Fruit fly (Drosophila melanogaster) whole organism, embryonic: ENCODE data around the gene Sk2.

Experiments
- Adf1 ChIP-seq: fragments of 200-800 bp; sonication (Bioruptor generic); IDR thresholded peaks from 2 replicates; pipeline ENCODE4 v1.3.6; 2022; ENCODE audit warnings: missing biosample characterization, missing genetic modification characterization
- CG10209 ChIP-seq: fragments of 200-800 bp; sonication (Bioruptor generic); optimal IDR thresholded peaks from 3 replicates; lab custom pipeline; 2017; ENCODE audit warnings: missing biosample characterization, mild to moderate bottlenecking, missing genetic modification characterization, missing genetic modification reagents
- CG12659 ChIP-seq: fragments of 200-800 bp; sonication (Bioruptor generic); optimal IDR thresholded peaks from 3 replicates; lab custom pipeline; 2017; ENCODE audit warnings: mild to moderate bottlenecking, missing biosample characterization, missing genetic modification reagents, missing genetic modification characterization
- CG14710 ChIP-seq: fragments of 200-800 bp; sonication (Bioruptor generic); optimal IDR thresholded peaks from 3 replicates; lab custom pipeline; 2019; ENCODE audit warnings: missing biosample characterization, mild to moderate bottlenecking, missing genetic modification characterization, moderate library complexity
- CG15601 ChIP-seq: fragments of 200-800 bp; sonication (Bioruptor generic); optimal IDR thresholded peaks from 3 replicates; lab custom pipeline; 2019; ENCODE audit warnings: missing biosample characterization, mild to moderate bottlenecking, missing genetic modification characterization, moderate library complexity
- CG1603 ChIP-seq: fragments of 200-800 bp; sonication (Bioruptor generic); optimal IDR thresholded peaks from 2 replicates; lab custom pipeline; 2019; ENCODE audit warnings: missing biosample characterization, mild to moderate bottlenecking, missing genetic modification characterization, moderate library complexity
- CG17912 ChIP-seq: fragments of 200-800 bp; sonication (Bioruptor generic); optimal IDR thresholded peaks from 2 replicates; lab custom pipeline; 2018; ENCODE audit warnings: missing biosample characterization, mild to moderate bottlenecking, missing genetic modification characterization
- CG32772 ChIP-seq: fragments of 200-800 bp; sonication (Bioruptor generic); IDR thresholded peaks from 2 replicates; pipeline ENCODE4 v1.3.6; 2022; ENCODE audit warnings: missing biosample characterization, missing genetic modification characterization
- CG3281 ChIP-seq: fragments of 200-800 bp; sonication (Bioruptor generic); optimal IDR thresholded peaks from 3 replicates; lab custom pipeline; 2017; ENCODE audit warnings: missing biosample characterization, mild to moderate bottlenecking, missing genetic modification characterization
- CG33213 ChIP-seq: fragments of 200-800 bp; sonication (Bioruptor generic); optimal IDR thresholded peaks from 3 replicates; lab custom pipeline; 2016; ENCODE audit warnings: missing biosample characterization, missing genetic modification characterization
- CG3838 ChIP-seq: fragments of 200-800 bp; sonication (Bioruptor generic); optimal IDR thresholded peaks from 3 replicates; lab custom pipeline; 2016; ENCODE audit warnings: missing biosample characterization, missing genetic modification characterization
- CG3847 ChIP-seq: fragments of 200-800 bp; sonication (Bioruptor generic); IDR thresholded peaks from 2 replicates; pipeline ENCODE4 v1.3.6; 2022; ENCODE audit warnings: missing biosample characterization, missing genetic modification characterization
- CG3995 ChIP-seq: fragments of 200-800 bp; sonication (Bioruptor generic); optimal IDR thresholded peaks from 3 replicates; lab custom pipeline; 2016; ENCODE audit warnings: missing biosample characterization, missing genetic modification characterization
- CG4282 ChIP-seq: fragments of 200-800 bp; sonication (Bioruptor generic); optimal IDR thresholded peaks from 2 replicates; lab custom pipeline; 2016; ENCODE audit warnings: missing biosample characterization, missing genetic modification characterization
- CG43689 ChIP-seq: fragments of 200-800 bp; sonication (Bioruptor generic); IDR thresholded peaks from 2 replicates; pipeline ENCODE4 v1.3.6; 2022; ENCODE audit warnings: missing biosample characterization, missing genetic modification characterization
- CG4424 ChIP-seq: fragments of 200-800 bp; sonication (Bioruptor generic); optimal IDR thresholded peaks from 3 replicates; lab custom pipeline; 2016; ENCODE audit warnings: missing biosample characterization, missing genetic modification characterization
- CG5953 ChIP-seq: fragments of 200-800 bp; sonication (Bioruptor generic); IDR thresholded peaks from 2 replicates; pipeline ENCODE4 v1.3.6; 2022; ENCODE audit warnings: missing biosample characterization, missing genetic modification characterization
- CG8290 ChIP-seq, 3 experiments: fragments of 200-800 bp; sonication (Bioruptor generic); optimal IDR thresholded peaks; 2 replicates each; lab custom pipeline; 2016 to 2019; ENCODE audit warnings: missing biosample characterization in 3 of 3, missing genetic modification characterization in 3 of 3, mild to moderate bottlenecking in 2 of 3, moderate library complexity in 1 of 3
- CG8478 ChIP-seq: fragments of >200 bp; optimal IDR thresholded peaks from 2 replicates; lab custom pipeline; 2018
- CG9797 ChIP-seq: fragments of 200-800 bp; sonication (Bioruptor generic); optimal IDR thresholded peaks from 3 replicates; lab custom pipeline; 2018; ENCODE audit warnings: missing biosample characterization, mild to moderate bottlenecking, missing genetic modification characterization
- CoRest ChIP-seq: fragments of 200-800 bp; sonication (Bioruptor generic); optimal IDR thresholded peaks from 3 replicates; lab custom pipeline; 2018; ENCODE audit warnings: missing biosample characterization, mild to moderate bottlenecking, missing genetic modification characterization, moderate library complexity
- Dip2 ChIP-seq: fragments of 200-800 bp; sonication (Bioruptor generic); IDR thresholded peaks from 2 replicates; pipeline ENCODE4 v1.3.6; 2022; ENCODE audit warnings: missing biosample characterization, missing genetic modification characterization
- Dp ChIP-seq: fragments of 200-800 bp; sonication (Bioruptor generic); optimal IDR thresholded peaks from 2 replicates; lab custom pipeline; 2018; ENCODE audit warnings: missing biosample characterization, mild to moderate bottlenecking, missing genetic modification characterization, moderate library complexity
- ERR ChIP-seq: fragments of 200-800 bp; sonication (Bioruptor generic); optimal IDR thresholded peaks from 2 replicates; lab custom pipeline; 2016; ENCODE audit warnings: missing biosample characterization, missing genetic modification characterization
- Eip74EF ChIP-seq, 2 experiments: fragments of 200-800 bp in 1 of 2; fragments of >200 bp in 1 of 2; sonication (Bioruptor generic) in 1 of 2; optimal IDR thresholded peaks; 2 replicates each; lab custom pipeline; 2017 to 2019; ENCODE audit warnings: missing biosample characterization in 2 of 2, missing genetic modification characterization in 2 of 2, mild to moderate bottlenecking in 1 of 2, moderate library complexity in 1 of 2
- Fer2 ChIP-seq: fragments of 200-800 bp; sonication (Bioruptor generic); optimal IDR thresholded peaks from 2 replicates; lab custom pipeline; 2018; ENCODE audit warnings: missing biosample characterization, mild to moderate bottlenecking, missing genetic modification characterization, moderate library complexity
- HLH3B ChIP-seq: fragments of 200-800 bp; sonication (Bioruptor generic); IDR thresholded peaks from 2 replicates; pipeline ENCODE4 v1.3.6; 2022; ENCODE audit warnings: missing biosample characterization, missing genetic modification characterization
- MBD-R2 ChIP-seq: fragments of 200-800 bp; sonication (Bioruptor generic); IDR thresholded peaks from 2 replicates; pipeline ENCODE4 v1.3.6; 2022; ENCODE audit warnings: missing biosample characterization, missing genetic modification characterization
- MESR4 ChIP-seq: fragments of 200-800 bp; sonication (Bioruptor generic); optimal IDR thresholded peaks from 2 replicates; lab custom pipeline; 2018; ENCODE audit warnings: missing biosample characterization, mild to moderate bottlenecking, missing genetic modification characterization, moderate library complexity
- Med ChIP-seq: fragments of 200-800 bp; sonication (Bioruptor generic); peaks from one replicate; lab custom pipeline; 2016; ENCODE audit warnings: missing biosample characterization, missing genetic modification characterization, mild to moderate bottlenecking, inconsistent platforms, moderate library complexity
- Myb ChIP-seq: fragments of 200-800 bp; sonication (Bioruptor generic); optimal IDR thresholded peaks from 2 replicates; lab custom pipeline; 2016; ENCODE audit warnings: missing biosample characterization, missing genetic modification characterization
- NK7.1 ChIP-seq: fragments of 200-800 bp; sonication (Bioruptor generic); optimal IDR thresholded peaks from 3 replicates; lab custom pipeline; 2016; ENCODE audit warnings: missing biosample characterization, missing genetic modification characterization
- Nf-YC ChIP-seq: fragments of 200-800 bp; optimal IDR thresholded peaks from 3 replicates; lab custom pipeline; 2019; ENCODE audit warnings: missing biosample characterization, mild to moderate bottlenecking, missing genetic modification characterization, moderate library complexity
- Rfx ChIP-seq: fragments of 200-800 bp; sonication (Bioruptor generic); IDR thresholded peaks from 2 replicates; pipeline ENCODE4 v1.3.6; 2022; ENCODE audit warnings: missing biosample characterization, missing genetic modification characterization
- bbx ChIP-seq: fragments of 200-800 bp; sonication (Bioruptor generic); IDR thresholded peaks from 2 replicates; pipeline ENCODE4 v1.3.6; 2022; ENCODE audit warnings: missing biosample characterization, missing genetic modification characterization; ENCODE audit not compliant: partially characterized antibody
- cato ChIP-seq: fragments of 200-800 bp; sonication (Bioruptor generic); optimal IDR thresholded peaks from 2 replicates; lab custom pipeline; 2016; ENCODE audit warnings: missing biosample characterization, missing genetic modification characterization, borderline replicate concordance
- gfzf ChIP-seq: fragments of 200-800 bp; sonication (Bioruptor generic); optimal IDR thresholded peaks from 2 replicates; lab custom pipeline; 2016; ENCODE audit warnings: missing biosample characterization, mild to moderate bottlenecking, missing genetic modification characterization, moderate library complexity
- jigr1 ChIP-seq: fragments of 200-800 bp; sonication (Bioruptor generic); IDR thresholded peaks from 3 replicates; pipeline ENCODE4 v1.3.6; 2022; ENCODE audit warnings: missing biosample characterization, missing genetic modification characterization
- lbe ChIP-seq: fragments of 200-800 bp; sonication (Bioruptor generic); optimal IDR thresholded peaks from 2 replicates; lab custom pipeline; 2016; ENCODE audit warnings: missing biosample characterization, mild to moderate bottlenecking, missing genetic modification characterization
- nom ChIP-seq: fragments of 200-800 bp; sonication (Bioruptor generic); optimal IDR thresholded peaks from 2 replicates; lab custom pipeline; 2017; ENCODE audit warnings: missing biosample characterization, missing genetic modification characterization, mild to moderate bottlenecking, moderate library complexity, missing genetic modification reagents
- pzg ChIP-seq: fragments of 200-800 bp; sonication (Bioruptor generic); optimal IDR thresholded peaks from 3 replicates; lab custom pipeline; 2018; ENCODE audit warnings: missing biosample characterization, mild to moderate bottlenecking, missing genetic modification characterization, moderate library complexity
- sd ChIP-seq: fragments of 200-800 bp; sonication (Bioruptor generic); optimal IDR thresholded peaks from 3 replicates; lab custom pipeline; 2018; ENCODE audit warnings: missing biosample characterization, mild to moderate bottlenecking, missing genetic modification characterization, moderate library complexity
- sisA ChIP-seq: fragments of 200-800 bp; sonication (Bioruptor generic); IDR thresholded peaks from 2 replicates; pipeline ENCODE4 v1.3.6; 2022; ENCODE audit warnings: missing biosample characterization, missing genetic modification characterization
- stwl ChIP-seq: fragments of 200-800 bp; sonication (Bioruptor generic); optimal IDR thresholded peaks from 3 replicates; lab custom pipeline; 2018; ENCODE audit warnings: missing biosample characterization, mild to moderate bottlenecking, missing genetic modification characterization, moderate library complexity
- tgo ChIP-seq: fragments of 200-800 bp; sonication (Bioruptor generic); IDR thresholded peaks from 3 replicates; pipeline ENCODE4 v1.3.6; 2022; ENCODE audit warnings: missing biosample characterization, missing genetic modification characterization
- tll ChIP-seq, 2 experiments: fragments of 200-800 bp in 1 of 2; fragments of >200 bp in 1 of 2; sonication (Bioruptor generic) in 1 of 2; optimal IDR thresholded peaks; 2 replicates each; lab custom pipeline; 2017 to 2019; ENCODE audit warnings: missing biosample characterization in 2 of 2, missing genetic modification characterization in 2 of 2, mild to moderate bottlenecking in 1 of 2, moderate library complexity in 1 of 2
- trem ChIP-seq: fragments of 200-800 bp; optimal IDR thresholded peaks from 3 replicates; lab custom pipeline; 2019; ENCODE audit warnings: missing biosample characterization, mild to moderate bottlenecking, missing genetic modification characterization, moderate library complexity

Gene Sk2

DNA sequence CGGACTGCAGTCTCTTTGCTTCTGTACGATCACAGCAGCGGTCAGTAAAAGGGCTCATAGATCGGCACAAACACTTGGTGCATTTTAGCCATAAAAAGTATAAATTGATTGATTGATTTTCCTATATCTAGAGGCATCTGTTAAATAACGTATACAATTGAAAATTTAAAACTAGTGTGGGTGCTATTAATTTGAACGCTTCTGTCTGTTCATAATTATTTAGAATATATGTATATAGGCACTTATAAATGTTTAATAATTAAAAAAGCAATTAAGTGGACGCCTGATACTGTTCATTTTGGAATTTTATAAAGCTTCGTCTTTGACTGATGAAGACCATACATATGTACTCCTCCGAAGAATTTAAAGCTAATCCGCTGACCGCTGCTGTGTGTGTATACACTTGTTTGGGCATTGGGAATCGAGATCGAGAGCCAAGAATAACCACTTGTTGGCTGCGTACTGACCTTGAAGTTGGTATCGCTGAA, 1.6 kb upstream of the Sk2 start (continued):
- TF ChIP-seq Eip74EF (GFP tag; optimal IDR thresholded peaks at IDR 0.05; lab: Kevin White, UChicago) (peak in 1 of 2 experiments; percentile 47), tll (GFP tag; optimal IDR thresholded peaks at IDR 0.05; lab: Kevin White, UChicago) (no peak), CG17912 (no peak), CG8290 (GFP tag; optimal IDR thresholded peaks at IDR 0.05; lab: Kevin White, UChicago) (no peak), CG8290 (tag; optimal IDR thresholded peaks at IDR 0.05; lab: Kevin White, UChicago) (no peak), CG3281 (GFP tag; lab: Kevin White, UChicago) (peak; percentile 57), jigr1 (GFP tag; lab: Robert Waterston, UW) (no peak), CG4424 (GFP tag; lab: Kevin White, UChicago) (peak; percentile 13), CG3847 (GFP tag; lab: Robert Waterston, UW) (no peak), CG10209 (GFP tag; lab: Kevin White, UChicago) (peak; percentile 68), CG4282 (GFP tag; lab: Kevin White, UChicago) (no peak), MESR4 (GFP tag; lab: Kevin White, UChicago) (no peak), ERR (no peak)
- TF ChIP-seq, all 482 proteins: peak for 132

DNA sequence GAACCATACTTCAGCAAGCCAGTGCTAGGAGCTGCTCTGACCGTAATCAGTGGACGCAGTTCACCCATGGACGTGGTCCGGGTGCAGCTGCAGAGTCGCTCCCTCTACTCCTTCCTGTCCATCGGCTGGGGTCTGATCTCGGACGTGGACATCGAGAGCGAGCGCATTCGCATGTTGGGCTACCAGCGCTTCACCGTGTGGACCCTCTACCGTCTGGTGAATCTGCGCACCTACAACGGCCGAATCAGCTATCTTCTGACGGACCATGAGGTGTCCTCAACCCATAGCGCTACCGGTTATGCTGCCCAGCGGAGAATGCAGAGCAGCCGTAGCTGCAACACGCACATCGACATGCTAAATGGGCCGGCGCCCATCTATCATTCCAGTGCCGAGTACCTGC, 1.8 kb downstream of the Sk2 start:
- TF ChIP-seq CG8478 (lab: Kevin White, UChicago) (peak; percentile 63), CG3838 (GFP tag; lab: Kevin White, UChicago) (no peak), CG43689 (GFP tag; lab: Robert Waterston, UW) (no peak), tgo (GFP tag; lab: Robert Waterston, UW) (no peak), NK7.1 (no peak), CG3995 (GFP tag; lab: Kevin White, UChicago) (no peak), Rfx (no peak), sisA (no peak), Med (GFP tag; lab: Kevin White, UChicago) (peak; percentile 53), trem (tag; lab: Kevin White, UChicago) (no peak)

- TF ChIP-seq HLH3B (GFP tag; lab: Robert Waterston, UW) (0 out of 2 replicates have a peak, but pooled peaks have one; percentile 12), CG15601 (tag; lab: Kevin White, UChicago) (peak; percentile 86), CG1603 (tag; lab: Kevin White, UChicago) (peak; percentile 2), CG9797 (GFP tag; lab: Kevin White, UChicago) (peak; percentile 57), CoRest (tag; lab: Kevin White, UChicago) (peak; percentile 47), Dp (GFP tag; lab: Kevin White, UChicago) (peak; percentile 32), CG10209 (GFP tag; lab: Kevin White, UChicago) (no peak), Adf1 (GFP tag; lab: Robert Waterston, UW) (no peak), stwl (tag; lab: Kevin White, UChicago) (peak; percentile 55), CG3995 (GFP tag; lab: Kevin White, UChicago) (peak; percentile 54), lbe (GFP tag; lab: Kevin White, UChicago) (peak; percentile 0), MBD-R2 (GFP tag; lab: Robert Waterston, UW) (peak; percentile 64), Nf-YC (tag; lab: Kevin White, UChicago) (peak; percentile 63), trem (tag; lab: Kevin White, UChicago) (peak; percentile 4), CG32772 (GFP tag; lab: Robert Waterston, UW) (peak; percentile 53; the same call in 1 of the 2 replicates), gfzf (GFP tag; lab: Kevin White, UChicago) (peak; percentile 79), sd (peak; percentile 9), CG14710 (peak; percentile 25), cato (GFP tag; lab: Kevin White, UChicago) (no peak), CG12659 (GFP tag; lab: Kevin White, UChicago) (peak; percentile 15), Fer2 (tag; lab: Kevin White, UChicago) (no peak), Rfx (no peak), pzg (peak; percentile 56), CG33213 (GFP tag; lab: Kevin White, UChicago) (no peak), Dip2 (no peak), CG5953 (GFP tag; lab: Robert Waterston, UW) (no peak), bbx (GFP tag; lab: Robert Waterston, UW) (0 out of 2 replicates have a peak, but pooled peaks have one; percentile 31), nom (GFP tag; lab: Kevin White, UChicago) (peak; percentile 9), Myb (GFP tag; lab: Kevin White, UChicago) (peak; percentile 90)
Measured at dm6 chr3L:3050185-3050584, 3.3 kb downstream of the Sk2 start, which contains the start of gene CG32485. Gene CG32485 (plus strand): TSS chr3L:3050323.
